Worm (Caenorhabditis elegans): Measurements from ENCODE around the gene asns-2.

- TF ChIP-seq cog-1 (tag; optimal IDR thresholded peaks at IDR 0.05) (no peak), T22C8.4 (GFP tag; IDR thresholded peaks at IDR 0.05) (no peak), med-1 (GFP tag; optimal IDR thresholded peaks at IDR 0.05; ENCODE audit: insufficient read depth) (no peak), tab-1 (GFP tag; IDR thresholded peaks at IDR 0.05) (no peak), flt-1 (GFP tag; IDR thresholded peaks at IDR 0.05) (no peak), ztf-23 (GFP tag; IDR thresholded peaks at IDR 0.05) (no peak)
Observed at ce11 chrX:8754285-8754795, 3.6 kb upstream of the asns-2 start.
